Fruit fly (Drosophila melanogaster) whole organism, embryonic: ENCODE data around the gene CG5986.

Experiments
- ATbp ChIP-seq: fragments of 200-800 bp; sonication (Bioruptor generic); optimal IDR thresholded peaks from 2 replicates; lab custom pipeline; 2017; ENCODE audit warnings: missing biosample characterization, mild to moderate bottlenecking, missing genetic modification characterization, missing genetic modification reagents
- Atf-2 ChIP-seq: fragments of 200-800 bp; sonication (Bioruptor generic); optimal IDR thresholded peaks from 2 replicates; lab custom pipeline; 2016; ENCODE audit warnings: missing biosample characterization, missing genetic modification characterization
- Atf6 ChIP-seq: fragments of 200-800 bp; sonication (Bioruptor generic); IDR thresholded peaks from 2 replicates; pipeline ENCODE4 v1.3.6; 2022; ENCODE audit warnings: missing biosample characterization, missing genetic modification characterization
- Blimp-1 ChIP-seq: fragments of 200-800 bp; sonication (Bioruptor generic); optimal IDR thresholded peaks from 3 replicates; lab custom pipeline; 2018; ENCODE audit warnings: missing biosample characterization, missing genetic modification characterization, mild to moderate bottlenecking, moderate library complexity, missing genetic modification reagents
- CG10431 ChIP-seq: fragments of 200-800 bp; sonication (Bioruptor generic); optimal IDR thresholded peaks from 3 replicates; lab custom pipeline; 2018; ENCODE audit warnings: missing biosample characterization, mild to moderate bottlenecking, missing genetic modification characterization
- CG10565 ChIP-seq: fragments of 200-800 bp; sonication (Bioruptor generic); optimal IDR thresholded peaks from 3 replicates; lab custom pipeline; 2016; ENCODE audit warnings: missing biosample characterization, mild to moderate bottlenecking, missing genetic modification characterization
- CG11695 ChIP-seq: fragments of 200-800 bp; sonication (Bioruptor generic); IDR thresholded peaks from 3 replicates; pipeline ENCODE4 v1.3.6; 2022; ENCODE audit warnings: missing biosample characterization, missing genetic modification characterization
- CG11696 ChIP-seq: fragments of 200-800 bp; sonication (Bioruptor generic); IDR thresholded peaks from 2 replicates; pipeline ENCODE4 v1.3.6; 2022; ENCODE audit warnings: missing biosample characterization, missing genetic modification characterization
- CG12071 ChIP-seq: fragments of 200-800 bp; sonication (Bioruptor generic); optimal IDR thresholded peaks from 3 replicates; lab custom pipeline; 2018; ENCODE audit warnings: missing biosample characterization, mild to moderate bottlenecking, missing genetic modification characterization
- CG12155 ChIP-seq: fragments of 200-800 bp; sonication (Bioruptor generic); optimal IDR thresholded peaks from 3 replicates; lab custom pipeline; 2016; ENCODE audit warnings: missing biosample characterization, missing genetic modification characterization
- CG12219 ChIP-seq: fragments of 200-800 bp; sonication (Bioruptor generic); optimal IDR thresholded peaks from 3 replicates; lab custom pipeline; 2018; ENCODE audit warnings: missing biosample characterization, mild to moderate bottlenecking, missing genetic modification characterization
- CG15269 ChIP-seq: fragments of 200-800 bp; sonication (Bioruptor generic); optimal IDR thresholded peaks from 2 replicates; lab custom pipeline; 2018; ENCODE audit warnings: missing biosample characterization, mild to moderate bottlenecking, missing genetic modification characterization, moderate library complexity
- CG15696 ChIP-seq: fragments of 200-800 bp; sonication (Bioruptor generic); optimal IDR thresholded peaks from 2 replicates; lab custom pipeline; 2019; ENCODE audit warnings: missing biosample characterization, mild to moderate bottlenecking, missing genetic modification characterization, moderate library complexity
- CG2120 ChIP-seq: fragments of 200-800 bp; sonication (Bioruptor generic); optimal IDR thresholded peaks from 3 replicates; lab custom pipeline; 2016; ENCODE audit warnings: missing biosample characterization, missing genetic modification characterization
- CG2199 ChIP-seq: fragments of 200-800 bp; sonication (Bioruptor generic); IDR thresholded peaks from 3 replicates; pipeline ENCODE4 v1.3.6; 2022; ENCODE audit warnings: missing biosample characterization, missing genetic modification characterization
- CG31365 ChIP-seq: fragments of 200-800 bp; sonication (Bioruptor generic); optimal IDR thresholded peaks from 2 replicates; lab custom pipeline; 2018; ENCODE audit warnings: missing biosample characterization, mild to moderate bottlenecking, missing genetic modification characterization
- CG3726 ChIP-seq: fragments of 200-800 bp; sonication (Bioruptor generic); IDR thresholded peaks from 3 replicates; pipeline ENCODE4, ENCODE4 v1.3.6; 2022; ENCODE audit warnings: missing biosample characterization, missing genetic modification characterization
- CG3847 ChIP-seq: fragments of 200-800 bp; sonication (Bioruptor generic); IDR thresholded peaks from 2 replicates; pipeline ENCODE4 v1.3.6; 2022; ENCODE audit warnings: missing biosample characterization, missing genetic modification characterization
- CG4424 ChIP-seq: fragments of 200-800 bp; sonication (Bioruptor generic); optimal IDR thresholded peaks from 3 replicates; lab custom pipeline; 2016; ENCODE audit warnings: missing biosample characterization, missing genetic modification characterization
- CG6654 ChIP-seq: fragments of 200-800 bp; sonication (Bioruptor generic); optimal IDR thresholded peaks from 2 replicates; lab custom pipeline; 2017; ENCODE audit warnings: missing biosample characterization, mild to moderate bottlenecking, missing genetic modification characterization
- CG6854 ChIP-seq: fragments of 200-800 bp; sonication (Bioruptor generic); optimal IDR thresholded peaks from 3 replicates; lab custom pipeline; 2017; ENCODE audit warnings: missing biosample characterization, mild to moderate bottlenecking, missing genetic modification characterization
- Deaf1 ChIP-seq: fragments of 200-800 bp; optimal IDR thresholded peaks from 3 replicates; lab custom pipeline; 2019; ENCODE audit warnings: missing biosample characterization, mild to moderate bottlenecking, missing genetic modification characterization, moderate library complexity
- Doc2 ChIP-seq: fragments of 200-800 bp; sonication (Bioruptor generic); IDR thresholded peaks from 2 replicates; pipeline ENCODE4 v1.3.6; 2022; ENCODE audit warnings: missing biosample characterization, missing genetic modification characterization
- Gsc ChIP-seq: fragments of 200-800 bp; sonication (Bioruptor generic); IDR thresholded peaks from 2 replicates; pipeline ENCODE4 v1.3.6; 2022; ENCODE audit warnings: missing biosample characterization, missing genetic modification characterization
- HmgZ ChIP-seq: fragments of 200-800 bp; sonication (Bioruptor generic); optimal IDR thresholded peaks from 2 replicates; lab custom pipeline; 2018; ENCODE audit warnings: missing biosample characterization, mild to moderate bottlenecking, missing genetic modification characterization
- Hr51 ChIP-seq, 2 experiments: fragments of 200-800 bp; sonication (Bioruptor generic); optimal IDR thresholded peaks; 2 replicates in 1 of 2; 3 replicates in 1 of 2; lab custom pipeline; 2016 to 2018; ENCODE audit warnings: missing biosample characterization in 2 of 2, missing genetic modification characterization in 2 of 2, mild to moderate bottlenecking in 1 of 2, moderate library complexity in 1 of 2
- Hr78 ChIP-seq, 2 experiments: fragments of 200-800 bp in 1 of 2; fragments of >200 bp in 1 of 2; sonication (Bioruptor generic) in 1 of 2; optimal IDR thresholded peaks; 2 replicates each; lab custom pipeline; 2017 to 2019; ENCODE audit warnings: missing biosample characterization in 2 of 2, missing genetic modification characterization in 2 of 2, mild to moderate bottlenecking in 1 of 2, moderate library complexity in 1 of 2
- Kr ChIP-seq: fragments of 200-800 bp; sonication (Bioruptor generic); optimal IDR thresholded peaks from 2 replicates; lab custom pipeline; 2017; ENCODE audit warnings: missing biosample characterization, mild to moderate bottlenecking, missing genetic modification characterization
- Mad ChIP-seq: fragments of 200-800 bp; sonication (Bioruptor generic); optimal IDR thresholded peaks from 2 replicates; lab custom pipeline; 2016; ENCODE audit warnings: missing biosample characterization, missing genetic modification characterization
- Mrtf ChIP-seq: fragments of 200-800 bp; sonication (Bioruptor generic); IDR thresholded peaks from 3 replicates; pipeline ENCODE4 v1.3.6; 2022; ENCODE audit warnings: missing biosample characterization, missing genetic modification characterization
- NFAT ChIP-seq: fragments of 200-800 bp; sonication (Bioruptor generic); IDR thresholded peaks from 2 replicates; pipeline ENCODE4 v1.3.6; 2022; ENCODE audit warnings: missing biosample characterization, missing genetic modification characterization
- Tbp ChIP-seq: fragments of >200 bp; optimal IDR thresholded peaks from 2 replicates; lab custom pipeline; 2018; ENCODE audit warnings: missing biosample characterization, missing genetic modification characterization
- ara ChIP-seq: fragments of 200-800 bp; sonication (Bioruptor generic); IDR thresholded peaks from 2 replicates; pipeline ENCODE4 v1.3.6; 2022; ENCODE audit warnings: missing biosample characterization, missing genetic modification characterization
- dpn ChIP-seq, 2 experiments: fragments of 200-800 bp; sonication (Bioruptor generic); optimal IDR thresholded peaks; 3 replicates each; lab custom pipeline; 2016; ENCODE audit warnings: missing biosample characterization in 2 of 2, missing genetic modification characterization in 2 of 2
- ems ChIP-seq: fragments of 200-800 bp; sonication (Bioruptor generic); optimal IDR thresholded peaks from 3 replicates; lab custom pipeline; 2016; ENCODE audit warnings: missing biosample characterization, missing genetic modification characterization
- en ChIP-seq: fragments of 200-800 bp; sonication (Bioruptor generic); optimal IDR thresholded peaks from 2 replicates; lab custom pipeline; 2016; ENCODE audit warnings: missing biosample characterization, missing genetic modification characterization
- esg ChIP-seq: fragments of 200-800 bp; sonication (Bioruptor generic); conservative IDR thresholded peaks from 2 replicates; pipeline ENCODE4 v1.3.6; 2022; ENCODE audit warnings: missing biosample characterization, missing genetic modification characterization
- fd96Cb ChIP-seq: fragments of 200-800 bp; sonication (Bioruptor generic); optimal IDR thresholded peaks from 2 replicates; lab custom pipeline; 2018; ENCODE audit warnings: missing biosample characterization, mild to moderate bottlenecking, missing genetic modification characterization, moderate library complexity
- gem ChIP-seq: fragments of 200-800 bp; sonication (Bioruptor generic); optimal IDR thresholded peaks from 2 replicates; lab custom pipeline; 2019; ENCODE audit warnings: missing biosample characterization, mild to moderate bottlenecking, missing genetic modification characterization, moderate library complexity
- ind ChIP-seq: fragments of 200-800 bp; sonication (Bioruptor generic); optimal IDR thresholded peaks from 3 replicates; lab custom pipeline; 2016; ENCODE audit warnings: missing biosample characterization, missing genetic modification characterization
- kni ChIP-seq: fragments of 200-800 bp; sonication (Bioruptor generic); optimal IDR thresholded peaks from 3 replicates; lab custom pipeline; 2017; ENCODE audit warnings: mild to moderate bottlenecking, missing biosample characterization, missing genetic modification reagents, missing genetic modification characterization
- maf-S ChIP-seq: fragments of 200-800 bp; sonication (Bioruptor generic); optimal IDR thresholded peaks from 2 replicates; lab custom pipeline; 2016; ENCODE audit warnings: missing biosample characterization, missing genetic modification characterization
- peb ChIP-seq: fragments of 200-800 bp; sonication (Bioruptor generic); IDR thresholded peaks from 2 replicates; pipeline ENCODE4 v1.3.6; 2022; ENCODE audit warnings: missing biosample characterization, missing genetic modification characterization
- pum ChIP-seq: fragments of 200-800 bp; sonication (Bioruptor generic); optimal IDR thresholded peaks from 2 replicates; lab custom pipeline; 2016; ENCODE audit warnings: missing biosample characterization, missing genetic modification characterization
- repo ChIP-seq: fragments of 200-800 bp; sonication (Bioruptor generic); optimal IDR thresholded peaks from 2 replicates; lab custom pipeline; 2016; ENCODE audit warnings: missing biosample characterization, missing genetic modification characterization
- sens ChIP-seq: fragments of 200-800 bp; sonication (Bioruptor generic); peaks from one replicate; lab custom pipeline; 2016; ENCODE audit warnings: missing biosample characterization, missing genetic modification characterization
- shn ChIP-seq: fragments of 200-800 bp; sonication (Bioruptor generic); optimal IDR thresholded peaks from 3 replicates; lab custom pipeline; 2016; ENCODE audit warnings: missing biosample characterization, missing genetic modification characterization
- sisA ChIP-seq: fragments of 200-800 bp; sonication (Bioruptor generic); IDR thresholded peaks from 2 replicates; pipeline ENCODE4 v1.3.6; 2022; ENCODE audit warnings: missing biosample characterization, missing genetic modification characterization
- trh ChIP-seq: fragments of 200-800 bp; sonication (Bioruptor generic); optimal IDR thresholded peaks from 2 replicates; lab custom pipeline; 2016; ENCODE audit warnings: missing biosample characterization, missing genetic modification characterization
- unpg ChIP-seq: fragments of 200-800 bp; sonication (Bioruptor generic); optimal IDR thresholded peaks from 3 replicates; lab custom pipeline; 2018; ENCODE audit warnings: missing biosample characterization, mild to moderate bottlenecking, missing genetic modification characterization, moderate library complexity
- wdn ChIP-seq: fragments of 200-800 bp; sonication (Bioruptor generic); IDR thresholded peaks from 2 replicates; pipeline ENCODE4 v1.3.6; 2022; ENCODE audit warnings: missing biosample characterization, missing genetic modification characterization

The CG5986 gene

dm6 chr3R:24010637-24011214, 36.9 kb upstream of the CG5986 start (continued):
- peak; percentile 53 for TF ChIP-seq Blimp-1 (GFP tag; lab: Kevin White, UChicago)
- TF ChIP-seq fd96Cb (tag; lab: Kevin White, UChicago) = peak; percentile 26
- no peak for TF ChIP-seq ara (GFP tag; lab: Robert Waterston, UW)
- peak; percentile 34 for TF ChIP-seq HmgZ (tag; lab: Kevin White, UChicago)
- TF ChIP-seq ATbp (GFP tag; lab: Kevin White, UChicago) = peak; percentile 46
- no peak for TF ChIP-seq repo (GFP tag; lab: Kevin White, UChicago)
- peak; percentile 72 for TF ChIP-seq CG3847 (GFP tag; lab: Robert Waterston, UW)
- TF ChIP-seq CG12219 (GFP tag; lab: Kevin White, UChicago) = peak; percentile 64
- TF ChIP-seq Hr78 (GFP tag; optimal IDR thresholded peaks at IDR 0.05; lab: Kevin White, UChicago) = peak in 1 of 2 experiments; percentile 43
- TF ChIP-seq ems (GFP tag; lab: Kevin White, UChicago) = no peak
- TF ChIP-seq CG11696 (GFP tag; lab: Robert Waterston, UW) = 0 out of 2 replicates have a peak, but pooled peaks have one; percentile 24
- TF ChIP-seq CG4424 (GFP tag; lab: Kevin White, UChicago) = peak; percentile 33
- 0 out of 2 replicates have a peak, but pooled peaks have one; percentile 18 for TF ChIP-seq Doc2 (GFP tag; lab: Robert Waterston, UW)
- no peak for TF ChIP-seq Tbp (GFP tag; lab: Kevin White, UChicago)
- TF ChIP-seq NFAT (GFP tag; lab: Robert Waterston, UW) = no peak
- peak in 1 of 2 experiments; percentile 73 for TF ChIP-seq Hr51 (GFP tag; optimal IDR thresholded peaks at IDR 0.05; lab: Kevin White, UChicago)
- peak; percentile 27 for TF ChIP-seq CG12155 (GFP tag; lab: Kevin White, UChicago)
- TF ChIP-seq CG31365 (tag; lab: Kevin White, UChicago) = no peak
- peak; percentile 74 for TF ChIP-seq gem
- peak; percentile 5 for TF ChIP-seq CG12071 (GFP tag; lab: Kevin White, UChicago)
- TF ChIP-seq CG6654 = no peak
- no peak for TF ChIP-seq CG2199 (GFP tag; lab: Robert Waterston, UW)
- no peak for TF ChIP-seq pum (GFP tag; lab: Kevin White, UChicago)
- no peak for TF ChIP-seq trh (GFP tag; lab: Kevin White, UChicago)
- TF ChIP-seq peb = no peak
- peak; percentile 52; the same call in 1 of the 3 replicates for TF ChIP-seq Mrtf (GFP tag; lab: Robert Waterston, UW)
- peak in 1 of 2 experiments; percentile 47 for TF ChIP-seq dpn (GFP tag; optimal IDR thresholded peaks at IDR 0.05; lab: Kevin White, UChicago)
- peak; percentile 69 for TF ChIP-seq unpg (GFP tag; lab: Kevin White, UChicago)
- no peak for TF ChIP-seq shn (GFP tag; lab: Kevin White, UChicago)
- TF ChIP-seq CG15696 (tag; lab: Kevin White, UChicago) = no peak
- TF ChIP-seq Gsc (GFP tag; lab: Robert Waterston, UW) = no peak
- no peak for TF ChIP-seq Kr (GFP tag; lab: Kevin White, UChicago)
- 0 out of 3 replicates have a peak, but pooled peaks have one; percentile 56 for TF ChIP-seq CG3726 (GFP tag; lab: Robert Waterston, UW)
- peak; percentile 5 for TF ChIP-seq Mad
- TF ChIP-seq CG15269 (tag; lab: Kevin White, UChicago) = peak; percentile 78
- peak; percentile 76 for TF ChIP-seq Atf6 (GFP tag; lab: Robert Waterston, UW)
- TF ChIP-seq en (GFP tag; lab: Kevin White, UChicago) = no peak
- TF ChIP-seq CG10565 (GFP tag; lab: Kevin White, UChicago) = no peak
- no peak for TF ChIP-seq kni (GFP tag; lab: Kevin White, UChicago)
- peak; percentile 26 for TF ChIP-seq Deaf1 (tag; lab: Kevin White, UChicago)
- TF ChIP-seq CG10431 (GFP tag; lab: Kevin White, UChicago) = no peak
- TF ChIP-seq esg = peak; percentile 52
- no peak for TF ChIP-seq maf-S (GFP tag; lab: Kevin White, UChicago)
- peak; percentile 52; the same call in 1 of the 2 replicates for TF ChIP-seq wdn (GFP tag; lab: Robert Waterston, UW)
- TF ChIP-seq sisA = peak; percentile 67
- TF ChIP-seq sens = peak; percentile 74
- peak; percentile 28 for TF ChIP-seq ind
- TF ChIP-seq Atf-2 (GFP tag; lab: Kevin White, UChicago) = no peak
- TF ChIP-seq CG11695 = peak; percentile 75
- peak; percentile 36 for TF ChIP-seq CG6854 (GFP tag; lab: Kevin White, UChicago)
- TF ChIP-seq CG2120 = peak; percentile 80
